Fruit fly (Drosophila melanogaster) whole organism, wandering third instar larva: ENCODE data around the gene CG13137.

ENCODE experiments used
- Abd-B ChIP-seq: fragments of >200 bp; optimal IDR thresholded peaks from 2 replicates; lab custom pipeline; 2017; ENCODE audit warnings: missing biosample characterization, missing genetic modification characterization
- CG32264 ChIP-seq: fragments of 200-800 bp; sonication (Bioruptor generic); optimal IDR thresholded peaks from 2 replicates; lab custom pipeline; 2016; ENCODE audit warnings: missing biosample characterization, missing genetic modification characterization
- CG9705 ChIP-seq: fragments of 200-800 bp; sonication (Bioruptor generic); optimal IDR thresholded peaks from 2 replicates; lab custom pipeline; 2018; ENCODE audit warnings: missing biosample characterization, mild to moderate bottlenecking, missing genetic modification characterization
- CrebA ChIP-seq: fragments of 200-800 bp; sonication (Bioruptor generic); optimal IDR thresholded peaks from 2 replicates; lab custom pipeline; 2016; ENCODE audit warnings: missing biosample characterization, mild to moderate bottlenecking, missing genetic modification characterization, borderline replicate concordance
- Dfd ChIP-seq: fragments of >200 bp; optimal IDR thresholded peaks from 2 replicates; lab custom pipeline; 2017; ENCODE audit warnings: missing biosample characterization, missing genetic modification characterization
- Dif ChIP-seq: fragments of 200-275, 200-300 bp; sonication (Bioruptor generic); optimal IDR thresholded peaks from 2 replicates; lab custom pipeline; 2018; ENCODE audit warnings: missing biosample characterization, missing genetic modification characterization; ENCODE audit not compliant: partially characterized antibody
- GATAd ChIP-seq: sonication (Bioruptor generic); optimal IDR thresholded peaks from 2 replicates; lab custom pipeline; 2016; ENCODE audit warnings: missing biosample characterization, missing genetic modification characterization
- HLH106 ChIP-seq: fragments of 200-800 bp; optimal IDR thresholded peaks from 3 replicates; lab custom pipeline; 2019; ENCODE audit warnings: missing biosample characterization, mild to moderate bottlenecking, missing genetic modification characterization, moderate library complexity
- Hnf4 ChIP-seq: fragments of 200-800 bp; sonication (Bioruptor generic); optimal IDR thresholded peaks from 2 replicates; lab custom pipeline; 2016; ENCODE audit warnings: missing biosample characterization, mild to moderate bottlenecking, missing genetic modification characterization
- Hr78 ChIP-seq: fragments of >200 bp; optimal IDR thresholded peaks from 2 replicates; lab custom pipeline; 2017; ENCODE audit warnings: missing biosample characterization, missing genetic modification characterization
- Hr83 ChIP-seq: fragments of 200-300 bp; sonication (Bioruptor generic); optimal IDR thresholded peaks from 2 replicates; lab custom pipeline; 2016; ENCODE audit warnings: missing biosample characterization, mild to moderate bottlenecking, missing genetic modification characterization, moderate library complexity; ENCODE audit not compliant: poor library complexity, severe bottlenecking
- Jra ChIP-seq: sonication (Bioruptor generic); optimal IDR thresholded peaks from 2 replicates; lab custom pipeline; 2016; ENCODE audit warnings: missing biosample characterization, missing genetic modification characterization
- Mio ChIP-seq: sonication (Bioruptor generic); optimal IDR thresholded peaks from 2 replicates; lab custom pipeline; 2016; ENCODE audit warnings: missing biosample characterization, missing genetic modification characterization
- Myc ChIP-seq: fragments of >200 bp; optimal IDR thresholded peaks from 2 replicates; lab custom pipeline; 2017
- N ChIP-seq: fragments of >200 bp; optimal IDR thresholded peaks from 2 replicates; lab custom pipeline; 2018; ENCODE audit warnings: missing biosample characterization, missing external identifiers, missing genetic modification characterization
- OdsH ChIP-seq: fragments of 200-800 bp; sonication (Bioruptor generic); optimal IDR thresholded peaks from 2 replicates; lab custom pipeline; 2016; ENCODE audit warnings: missing biosample characterization, mild to moderate bottlenecking, missing genetic modification characterization
- Rel ChIP-seq, 2 experiments: fragments of 200-800 bp; sonication (Bioruptor generic) in 1 of 2; optimal IDR thresholded peaks; 2 replicates in 1 of 2; 3 replicates in 1 of 2; lab custom pipeline; 2016 to 2019; ENCODE audit warnings: mild to moderate bottlenecking in 2 of 2, missing biosample characterization in 2 of 2, missing genetic modification characterization in 2 of 2, moderate library complexity in 1 of 2
- Sp1 ChIP-seq: fragments of 200-800 bp; sonication (Bioruptor generic); optimal IDR thresholded peaks from 3 replicates; lab custom pipeline; 2019; ENCODE audit warnings: missing biosample characterization, mild to moderate bottlenecking, missing genetic modification characterization, moderate library complexity
- Vsx2 ChIP-seq: fragments of 200-300, 225-300 bp; sonication (Bioruptor generic); optimal IDR thresholded peaks from 2 replicates; lab custom pipeline; 2018; ENCODE audit warnings: missing biosample characterization, missing genetic modification characterization; ENCODE audit not compliant: partially characterized antibody
- br ChIP-seq: fragments of 200-800 bp; sonication (Bioruptor generic); optimal IDR thresholded peaks from 2 replicates; lab custom pipeline; 2016; ENCODE audit warnings: missing biosample characterization, missing genetic modification characterization
- brk ChIP-seq: fragments of 200-800 bp; sonication (Bioruptor generic); optimal IDR thresholded peaks from 2 replicates; lab custom pipeline; 2016; ENCODE audit warnings: missing biosample characterization, mild to moderate bottlenecking, missing genetic modification characterization
- dmrt93B ChIP-seq: fragments of 200-800 bp; sonication (Bioruptor generic); optimal IDR thresholded peaks from 2 replicates; lab custom pipeline; 2018; ENCODE audit warnings: missing biosample characterization, mild to moderate bottlenecking, missing genetic modification characterization
- dsf ChIP-seq: sonication (Bioruptor generic); optimal IDR thresholded peaks from 2 replicates; lab custom pipeline; 2016; ENCODE audit warnings: missing biosample characterization, missing genetic modification characterization, borderline replicate concordance
- ey ChIP-seq: fragments of 200-800 bp; sonication (Bioruptor generic); optimal IDR thresholded peaks from 2 replicates; lab custom pipeline; 2016; ENCODE audit warnings: missing biosample characterization, missing genetic modification characterization
- foxo ChIP-seq, 2 experiments: fragments of 200-800 bp; sonication (Bioruptor generic); optimal IDR thresholded peaks; 2 replicates in 1 of 2; 3 replicates in 1 of 2; lab custom pipeline; 2016 to 2017; ENCODE audit warnings: missing biosample characterization in 2 of 2, missing genetic modification characterization in 2 of 2
- fru ChIP-seq: fragments of 200-800 bp; sonication (Bioruptor generic); optimal IDR thresholded peaks from 3 replicates; lab custom pipeline; 2016; ENCODE audit warnings: missing biosample characterization, mild to moderate bottlenecking, missing genetic modification characterization
- h ChIP-seq: fragments of 200-800 bp; sonication (Bioruptor generic); optimal IDR thresholded peaks from 3 replicates; lab custom pipeline; 2016; ENCODE audit warnings: missing biosample characterization, mild to moderate bottlenecking, missing genetic modification characterization
- jim ChIP-seq: fragments of 175-275, 200-325 bp; sonication (Bioruptor generic); optimal IDR thresholded peaks from 2 replicates; lab custom pipeline; 2016; ENCODE audit warnings: missing biosample characterization, mild to moderate bottlenecking, missing genetic modification characterization
- pan ChIP-seq: fragments of >200 bp; optimal IDR thresholded peaks from 2 replicates; lab custom pipeline; 2017
- psq ChIP-seq: fragments of 200-800 bp; sonication (Bioruptor generic); optimal IDR thresholded peaks from 3 replicates; lab custom pipeline; 2017; ENCODE audit warnings: missing biosample characterization, mild to moderate bottlenecking, missing genetic modification characterization, moderate library complexity
- sage ChIP-seq: fragments of 200-800 bp; sonication (Bioruptor generic); optimal IDR thresholded peaks from 2 replicates; lab custom pipeline; 2016; ENCODE audit warnings: missing biosample characterization, mild to moderate bottlenecking, missing genetic modification characterization
- sv ChIP-seq: fragments of 200-800 bp; sonication (Bioruptor generic); optimal IDR thresholded peaks from 3 replicates; lab custom pipeline; 2016; ENCODE audit warnings: missing biosample characterization, missing genetic modification characterization
- tai ChIP-seq: sonication (Bioruptor generic); optimal IDR thresholded peaks from 2 replicates; lab custom pipeline; 2016; ENCODE audit warnings: missing biosample characterization, missing genetic modification characterization
- usp ChIP-seq: fragments of >200 bp; optimal IDR thresholded peaks from 2 replicates; lab custom pipeline; 2017; ENCODE audit warnings: missing biosample characterization, missing genetic modification characterization
- woc ChIP-seq: sonication (Bioruptor generic); optimal IDR thresholded peaks from 2 replicates; lab custom pipeline; 2016; ENCODE audit warnings: missing biosample characterization, mild to moderate bottlenecking, missing genetic modification characterization

The CG13137 gene

dm6 chr2L:10220010-10220409, 47.5 kb downstream of the CG13137 start:
- TF ChIP-seq pan (lab: Kevin White, UChicago): no peak
- no peak for TF ChIP-seq ey (GFP tag; lab: Kevin White, UChicago)
- TF ChIP-seq CG9705: no peak
- no peak for TF ChIP-seq Hr83 (GFP tag; lab: Kevin White, UChicago)
- no peak for TF ChIP-seq Myc (lab: Kevin White, UChicago)
- TF ChIP-seq h (GFP tag; lab: Kevin White, UChicago): no peak
- no peak for TF ChIP-seq Jra (GFP tag; lab: Kevin White, UChicago)
- no peak for TF ChIP-seq Mio (GFP tag; lab: Kevin White, UChicago)
- TF ChIP-seq jim (GFP tag; lab: Kevin White, UChicago): no peak
- no peak for TF ChIP-seq Vsx2 (GFP tag; lab: Kevin White, UChicago)
- no peak for TF ChIP-seq fru (GFP tag; lab: Kevin White, UChicago)
- TF ChIP-seq, all 38 proteins: peak for 0

DNA sequence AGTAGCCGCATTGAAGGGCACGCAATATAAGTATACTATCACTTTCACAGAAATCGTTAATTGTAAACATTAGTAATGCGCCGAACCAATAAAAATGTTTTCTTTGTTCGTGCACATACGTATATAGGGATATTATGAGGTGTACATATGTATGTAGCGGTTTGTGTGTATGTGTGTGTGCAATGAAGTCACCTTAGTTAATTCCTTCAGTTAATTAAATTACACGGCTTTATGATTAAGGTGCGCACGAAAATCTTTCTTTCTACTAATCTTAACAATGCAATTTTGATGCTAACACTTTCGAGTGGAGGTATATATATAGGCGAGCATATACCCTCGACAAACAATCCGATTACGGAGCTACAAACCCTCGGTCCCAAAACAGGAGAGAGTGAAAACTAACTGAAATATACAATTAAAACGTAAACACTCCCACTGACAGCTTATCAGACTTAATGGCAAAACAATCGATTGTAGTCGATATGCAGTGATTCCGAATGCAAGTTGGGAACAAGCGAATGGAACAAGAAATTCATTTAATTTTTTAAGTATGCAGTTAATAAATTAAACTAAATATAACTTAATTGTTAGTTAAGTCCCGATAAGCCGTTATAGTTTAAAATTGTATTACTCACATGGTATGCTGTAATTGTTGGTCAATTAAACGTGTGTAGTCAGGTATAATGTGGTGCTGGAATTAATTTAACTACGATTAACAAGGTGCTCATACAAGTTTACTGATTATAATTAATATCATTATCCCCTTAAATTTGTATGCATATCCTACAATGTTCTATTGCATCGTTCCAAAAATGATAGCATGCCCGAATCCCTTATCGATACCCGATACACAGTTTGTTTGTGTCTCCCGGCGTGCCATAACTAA, 48.2 kb downstream of the CG13137 start, which contains the start of the genes Npc1a and Prosalpha6:
Gene Npc1a (minus strand): TSS at position 716 of the 886 bp plus-strand sequence.
Gene Prosalpha6 (plus strand): TSS at position 851 of the 886 bp plus-strand sequence.
- TF ChIP-seq Dfd (GFP tag; lab: Kevin White, UChicago) (no peak), CrebA (no peak), usp (GFP tag; lab: Kevin White, UChicago) (no peak), dsf (GFP tag; lab: Kevin White, UChicago) (no peak), GATAd (GFP tag; lab: Kevin White, UChicago) (no peak), Myc (lab: Kevin White, UChicago) (peak; percentile 14), tai (peak; percentile 57), HLH106 (no peak), Abd-B (GFP tag; lab: Kevin White, UChicago) (no peak), sv (peak; percentile 44), woc (GFP tag; lab: Kevin White, UChicago) (peak; percentile 88), h (GFP tag; lab: Kevin White, UChicago) (no peak), Vsx2 (GFP tag; lab: Kevin White, UChicago) (no peak), Hnf4 (GFP tag; lab: Kevin White, UChicago) (peak; percentile 19), CG9705 (no peak), dmrt93B (GFP tag; lab: Kevin White, UChicago) (no peak), sage (GFP tag; lab: Kevin White, UChicago) (no peak), jim (GFP tag; lab: Kevin White, UChicago) (no peak), br (no peak), pan (lab: Kevin White, UChicago) (no peak), CG32264 (GFP tag; lab: Kevin White, UChicago) (no peak), Hr78 (no peak), psq (no peak), Hr83 (GFP tag; lab: Kevin White, UChicago) (peak; percentile 36), foxo (GFP tag; optimal IDR thresholded peaks at IDR 0.05; lab: Kevin White, UChicago) (no peak), Dif (GFP tag; lab: Kevin White, UChicago) (peak; percentile 58), fru (GFP tag; lab: Kevin White, UChicago) (no peak), ey (GFP tag; lab: Kevin White, UChicago) (peak; percentile 19), brk (GFP tag; lab: Kevin White, UChicago) (no peak), N (GFP tag; lab: Kevin White, UChicago) (no peak), Jra (GFP tag; lab: Kevin White, UChicago) (no peak), Mio (GFP tag; lab: Kevin White, UChicago) (no peak), OdsH (no peak), Sp1 (GFP tag; lab: Kevin White, UChicago) (no peak)

dm6 chr2L:10221387-10221705, 48.8 kb downstream of the CG13137 start:
- no peak for TF ChIP-seq N (GFP tag; lab: Kevin White, UChicago)
- no peak for TF ChIP-seq OdsH
- no peak for TF ChIP-seq brk (GFP tag; lab: Kevin White, UChicago)
- no peak for TF ChIP-seq pan (lab: Kevin White, UChicago)
- TF ChIP-seq foxo (GFP tag; optimal IDR thresholded peaks at IDR 0.05; lab: Kevin White, UChicago): no peak
- no peak for TF ChIP-seq CG32264 (GFP tag; lab: Kevin White, UChicago)
- no peak for TF ChIP-seq Hnf4 (GFP tag; lab: Kevin White, UChicago)
- TF ChIP-seq sv: no peak
- no peak for TF ChIP-seq Rel (GFP tag; optimal IDR thresholded peaks at IDR 0.05; lab: Kevin White, UChicago)
- TF ChIP-seq Rel (tag; optimal IDR thresholded peaks at IDR 0.05; lab: Kevin White, UChicago): no peak
- no peak for TF ChIP-seq Vsx2 (GFP tag; lab: Kevin White, UChicago)
- TF ChIP-seq CG9705: no peak
- no peak for TF ChIP-seq tai
- no peak for TF ChIP-seq psq
- no peak for TF ChIP-seq sage (GFP tag; lab: Kevin White, UChicago)
- TF ChIP-seq Myc (lab: Kevin White, UChicago): no peak
- no peak for TF ChIP-seq Dif (GFP tag; lab: Kevin White, UChicago)
- TF ChIP-seq dsf (GFP tag; lab: Kevin White, UChicago): no peak
- TF ChIP-seq ey (GFP tag; lab: Kevin White, UChicago): no peak
